Fruit fly (Drosophila melanogaster) whole organism, embryonic: ENCODE results near the gene Ccdc114.

Experiments
- ATbp ChIP-seq: fragments of 200-800 bp; sonication (Bioruptor generic); optimal IDR thresholded peaks from 2 replicates; lab custom pipeline; 2017; ENCODE audit warnings: missing biosample characterization, mild to moderate bottlenecking, missing genetic modification characterization, missing genetic modification reagents
- Antp ChIP-seq: fragments of 200-800 bp; sonication (Bioruptor generic); optimal IDR thresholded peaks from 3 replicates; lab custom pipeline; 2016; ENCODE audit warnings: missing biosample characterization, missing genetic modification characterization
- Atf6 ChIP-seq: fragments of 200-800 bp; sonication (Bioruptor generic); IDR thresholded peaks from 2 replicates; pipeline ENCODE4 v1.3.6; 2022; ENCODE audit warnings: missing biosample characterization, missing genetic modification characterization
- Blimp-1 ChIP-seq: fragments of 200-800 bp; sonication (Bioruptor generic); optimal IDR thresholded peaks from 3 replicates; lab custom pipeline; 2018; ENCODE audit warnings: missing biosample characterization, missing genetic modification characterization, mild to moderate bottlenecking, moderate library complexity, missing genetic modification reagents
- CG10959 ChIP-seq: fragments of 200-800 bp; sonication (Bioruptor generic); IDR thresholded peaks from 2 replicates; pipeline ENCODE4 v1.3.6; 2022; ENCODE audit warnings: missing biosample characterization, missing genetic modification characterization
- CG1233 ChIP-seq: fragments of 200-800 bp; sonication (Bioruptor generic); optimal IDR thresholded peaks from 4 replicates; lab custom pipeline; 2018; ENCODE audit warnings: missing biosample characterization, mild to moderate bottlenecking, missing genetic modification characterization
- CG13424 ChIP-seq: fragments of 200-800 bp; sonication (Bioruptor generic); optimal IDR thresholded peaks from 2 replicates; lab custom pipeline; 2019; ENCODE audit warnings: missing biosample characterization, mild to moderate bottlenecking, missing genetic modification characterization, moderate library complexity
- CG14014 ChIP-seq: fragments of 200-800 bp; sonication (Bioruptor generic); IDR thresholded peaks from 2 replicates; pipeline ENCODE4 v1.3.6; 2022; ENCODE audit warnings: missing biosample characterization, missing genetic modification characterization
- CG14050 ChIP-seq: fragments of 200-800 bp; sonication (Bioruptor generic); IDR thresholded peaks from 3 replicates; pipeline ENCODE4 v1.3.6; 2022; ENCODE audit warnings: missing biosample characterization, missing genetic modification characterization
- CG14860 ChIP-seq: fragments of 200-800 bp; sonication (Bioruptor generic); IDR thresholded peaks from 3 replicates; pipeline ENCODE4 v1.3.6; 2022; ENCODE audit warnings: missing biosample characterization, missing genetic modification characterization; ENCODE audit not compliant: partially characterized antibody
- CG15479 ChIP-seq: fragments of 200-800 bp; sonication (Bioruptor generic); optimal IDR thresholded peaks from 3 replicates; lab custom pipeline; 2019; ENCODE audit warnings: missing biosample characterization, mild to moderate bottlenecking, missing genetic modification characterization, moderate library complexity
- CG15601 ChIP-seq: fragments of 200-800 bp; sonication (Bioruptor generic); optimal IDR thresholded peaks from 3 replicates; lab custom pipeline; 2019; ENCODE audit warnings: missing biosample characterization, mild to moderate bottlenecking, missing genetic modification characterization, moderate library complexity
- CG2199 ChIP-seq: fragments of 200-800 bp; sonication (Bioruptor generic); IDR thresholded peaks from 3 replicates; pipeline ENCODE4 v1.3.6; 2022; ENCODE audit warnings: missing biosample characterization, missing genetic modification characterization
- CG3163 ChIP-seq: fragments of 200-800 bp; sonication (Bioruptor generic); optimal IDR thresholded peaks from 3 replicates; lab custom pipeline; 2016; ENCODE audit warnings: missing biosample characterization, missing genetic modification characterization
- CG33557 ChIP-seq: fragments of 200-800 bp; sonication (Bioruptor generic); optimal IDR thresholded peaks from 2 replicates; lab custom pipeline; 2019; ENCODE audit warnings: missing biosample characterization, mild to moderate bottlenecking, missing genetic modification characterization, moderate library complexity
- CG34376 ChIP-seq: fragments of 200-800 bp; sonication (Bioruptor generic); optimal IDR thresholded peaks from 2 replicates; lab custom pipeline; 2018; ENCODE audit warnings: missing biosample characterization, mild to moderate bottlenecking, missing genetic modification characterization
- CG4328 ChIP-seq: fragments of 200-800 bp; sonication (Bioruptor generic); optimal IDR thresholded peaks from 3 replicates; lab custom pipeline; 2017; ENCODE audit warnings: missing biosample characterization, missing genetic modification reagents, missing genetic modification characterization
- CG7786 ChIP-seq: fragments of 200-800 bp; sonication (Bioruptor generic); optimal IDR thresholded peaks from 2 replicates; lab custom pipeline; 2016; ENCODE audit warnings: missing biosample characterization, missing genetic modification characterization
- CG8944 ChIP-seq: fragments of 200-800 bp; sonication (Bioruptor generic); optimal IDR thresholded peaks from 3 replicates; lab custom pipeline; 2016; ENCODE audit warnings: missing biosample characterization, missing genetic modification characterization
- CG9609 ChIP-seq: fragments of 200-800 bp; sonication (Bioruptor generic); optimal IDR thresholded peaks from 3 replicates; lab custom pipeline; 2016; ENCODE audit warnings: missing biosample characterization, missing genetic modification characterization
- CHES-1-like ChIP-seq: fragments of 200-800 bp; sonication (Bioruptor generic); optimal IDR thresholded peaks from 2 replicates; lab custom pipeline; 2016; ENCODE audit warnings: missing biosample characterization, missing genetic modification characterization
- Eip74EF ChIP-seq, 2 experiments: fragments of 200-800 bp in 1 of 2; fragments of >200 bp in 1 of 2; sonication (Bioruptor generic) in 1 of 2; optimal IDR thresholded peaks; 2 replicates each; lab custom pipeline; 2017 to 2019; ENCODE audit warnings: missing biosample characterization in 2 of 2, missing genetic modification characterization in 2 of 2, mild to moderate bottlenecking in 1 of 2, moderate library complexity in 1 of 2
- NfI ChIP-seq: fragments of 200-800 bp; sonication (Bioruptor generic); optimal IDR thresholded peaks from 3 replicates; lab custom pipeline; 2018; ENCODE audit warnings: missing biosample characterization, mild to moderate bottlenecking, missing genetic modification characterization, moderate library complexity
- Sox100B ChIP-seq: fragments of 200-800 bp; sonication (Bioruptor generic); optimal IDR thresholded peaks from 3 replicates; lab custom pipeline; 2018; ENCODE audit warnings: missing biosample characterization, mild to moderate bottlenecking, missing genetic modification characterization
- Ssrp ChIP-seq: fragments of 200-800 bp; sonication (Bioruptor generic); optimal IDR thresholded peaks from 2 replicates; lab custom pipeline; 2018; ENCODE audit warnings: missing biosample characterization, mild to moderate bottlenecking, missing genetic modification characterization, moderate library complexity
- Stat92E ChIP-seq, 3 experiments: fragments of >200 bp in 2 of 3; fragments of 200-800 bp in 1 of 3; sonication (Bioruptor generic) in 1 of 3; optimal IDR thresholded peaks; 2 replicates each; lab custom pipeline; 2017 to 2019; ENCODE audit warnings: missing biosample characterization in 3 of 3, missing genetic modification characterization in 3 of 3, mild to moderate bottlenecking in 1 of 3, moderate library complexity in 1 of 3
- Xrp1 ChIP-seq: fragments of 200-800 bp; sonication (Bioruptor generic); IDR thresholded peaks from 2 replicates; pipeline ENCODE4 v1.3.6; 2022; ENCODE audit warnings: missing biosample characterization, missing genetic modification characterization
- YL-1 ChIP-seq: fragments of 200-800 bp; sonication (Bioruptor generic); optimal IDR thresholded peaks from 3 replicates; lab custom pipeline; 2017; ENCODE audit warnings: missing biosample characterization, mild to moderate bottlenecking, missing genetic modification characterization
- ab ChIP-seq: fragments of 200-800 bp; sonication (Bioruptor generic); optimal IDR thresholded peaks from 2 replicates; lab custom pipeline; 2016; ENCODE audit warnings: missing biosample characterization, missing genetic modification characterization
- ap ChIP-seq: fragments of 200-800 bp; sonication (Bioruptor generic); IDR thresholded peaks from 2 replicates; pipeline ENCODE4 v1.3.6; 2022; ENCODE audit warnings: missing biosample characterization, missing genetic modification characterization
- ara ChIP-seq: fragments of 200-800 bp; sonication (Bioruptor generic); IDR thresholded peaks from 2 replicates; pipeline ENCODE4 v1.3.6; 2022; ENCODE audit warnings: missing biosample characterization, missing genetic modification characterization
- crol ChIP-seq: fragments of 200-800 bp; sonication (Bioruptor generic); IDR thresholded peaks from 2 replicates; pipeline ENCODE4 v1.3.6; 2022; ENCODE audit warnings: missing biosample characterization, missing genetic modification characterization
- dm ChIP-seq: fragments of 200-800 bp; sonication (Bioruptor generic); optimal IDR thresholded peaks from 3 replicates; lab custom pipeline; 2016; ENCODE audit warnings: missing biosample characterization, missing genetic modification characterization
- ewg ChIP-seq: fragments of 200-800 bp; sonication (Bioruptor generic); optimal IDR thresholded peaks from 3 replicates; lab custom pipeline; 2017; ENCODE audit warnings: mild to moderate bottlenecking, missing biosample characterization, missing genetic modification reagents, missing genetic modification characterization
- fd3F ChIP-seq: fragments of 200-800 bp; sonication (Bioruptor generic); optimal IDR thresholded peaks from 2 replicates; lab custom pipeline; 2018; ENCODE audit warnings: missing biosample characterization, mild to moderate bottlenecking, missing genetic modification characterization, moderate library complexity
- ham ChIP-seq: fragments of 200-800 bp; sonication (Bioruptor generic); IDR thresholded peaks from 2 replicates; pipeline ENCODE4 v1.3.6; 2022; ENCODE audit warnings: missing biosample characterization, missing genetic modification characterization
- hkb ChIP-seq, 2 experiments: fragments of 200-800 bp in 1 of 2; fragments of >200 bp in 1 of 2; sonication (Bioruptor generic) in 1 of 2; IDR thresholded peaks in 1 of 2; optimal IDR thresholded peaks in 1 of 2; 2 replicates each; pipeline versions ENCODE4 v1.3.6 to Lab custom; 2017 to 2022; ENCODE audit warnings: missing biosample characterization in 1 of 2, missing genetic modification characterization in 1 of 2
- mam ChIP-seq: fragments of 200-800 bp; sonication (Bioruptor generic); optimal IDR thresholded peaks from 3 replicates; lab custom pipeline; 2016; ENCODE audit warnings: missing biosample characterization, missing genetic modification characterization
- mirr ChIP-seq: fragments of 200-800 bp; sonication (Bioruptor generic); optimal IDR thresholded peaks from 3 replicates; lab custom pipeline; 2018; ENCODE audit warnings: missing biosample characterization, mild to moderate bottlenecking, missing genetic modification characterization
- nerfin-1 ChIP-seq: fragments of 200-800 bp; sonication (Bioruptor generic); optimal IDR thresholded peaks from 3 replicates; lab custom pipeline; 2019; ENCODE audit warnings: missing biosample characterization, mild to moderate bottlenecking, missing genetic modification characterization, moderate library complexity
- pros ChIP-seq: fragments of 200-800 bp; sonication (Bioruptor generic); optimal IDR thresholded peaks from 3 replicates; lab custom pipeline; 2019; ENCODE audit warnings: missing biosample characterization, mild to moderate bottlenecking, missing genetic modification characterization, moderate library complexity
- schlank ChIP-seq: fragments of 200-800 bp; sonication (Bioruptor generic); optimal IDR thresholded peaks from 2 replicates; lab custom pipeline; 2018; ENCODE audit warnings: missing biosample characterization, mild to moderate bottlenecking, missing genetic modification characterization
- shn ChIP-seq: fragments of 200-800 bp; sonication (Bioruptor generic); optimal IDR thresholded peaks from 3 replicates; lab custom pipeline; 2016; ENCODE audit warnings: missing biosample characterization, missing genetic modification characterization
- slp2 ChIP-seq: fragments of 200-800 bp; sonication (Bioruptor generic); optimal IDR thresholded peaks from 2 replicates; lab custom pipeline; 2016; ENCODE audit warnings: missing biosample characterization, missing genetic modification characterization
- trh ChIP-seq: fragments of 200-800 bp; sonication (Bioruptor generic); optimal IDR thresholded peaks from 2 replicates; lab custom pipeline; 2016; ENCODE audit warnings: missing biosample characterization, missing genetic modification characterization
- unc-4 ChIP-seq: fragments of 200-800 bp; sonication (Bioruptor generic); IDR thresholded peaks from 2 replicates; pipeline ENCODE4 v1.3.6; 2022; ENCODE audit warnings: missing biosample characterization, missing genetic modification characterization; ENCODE audit not compliant: partially characterized antibody

The Ccdc114 gene

DNA sequence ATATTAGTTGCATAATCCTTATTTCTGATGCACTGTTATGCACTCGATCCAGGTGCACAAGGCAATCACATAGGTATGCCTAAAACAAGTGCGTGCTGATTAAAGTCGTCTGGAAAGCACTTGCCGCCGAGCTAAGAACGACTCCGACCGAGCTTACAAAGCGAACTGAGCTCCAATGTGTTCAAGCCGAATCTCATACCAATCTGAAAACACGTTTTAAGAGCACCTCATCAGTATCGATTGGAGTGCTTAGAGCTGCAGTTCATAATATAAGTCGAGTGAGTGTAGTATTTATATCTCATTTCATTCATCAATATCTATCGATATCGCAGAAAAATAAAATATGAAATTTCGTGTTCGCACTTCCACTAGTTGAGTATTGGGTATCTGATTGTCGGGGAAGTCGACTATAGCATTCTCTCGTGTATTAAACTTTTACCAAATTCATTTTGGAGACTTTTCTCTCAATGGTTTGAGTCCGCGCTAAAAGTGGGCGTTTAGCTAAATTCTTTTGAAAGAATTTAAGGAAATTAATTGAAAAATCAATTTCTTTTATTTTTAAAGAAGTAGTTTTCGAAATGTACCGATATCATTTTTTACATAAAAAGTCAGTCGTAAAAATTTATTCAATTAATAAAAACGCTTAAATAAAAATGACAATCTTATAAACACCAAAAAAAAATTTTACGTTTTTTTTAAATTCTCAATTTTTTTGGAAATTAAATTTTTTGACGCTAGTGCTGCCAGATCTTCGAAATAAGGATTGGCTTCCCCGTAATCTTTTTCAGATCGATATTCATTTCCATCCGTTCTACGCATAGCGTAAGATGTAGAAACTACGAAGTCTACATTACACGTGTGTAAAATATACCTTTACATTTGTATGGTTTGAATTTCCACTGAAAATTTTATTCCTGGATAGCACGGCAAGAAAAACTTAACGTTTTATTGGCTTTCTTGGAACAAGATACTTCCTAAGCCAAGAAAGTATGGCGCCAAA, 31.3 kb upstream of the Ccdc114 start, which contains the start of gene modSP (continued):
- peak; percentile 15 for TF ChIP-seq Atf6
- no peak for TF ChIP-seq shn (GFP tag; lab: Kevin White, UChicago)
- no peak for TF ChIP-seq CG15479 (GFP tag; lab: Kevin White, UChicago)
- peak; percentile 12 for TF ChIP-seq CG13424 (tag; lab: Kevin White, UChicago)
- TF ChIP-seq crol = no peak
- TF ChIP-seq mam = peak; percentile 66
- peak; percentile 1 for TF ChIP-seq hkb (optimal IDR thresholded peaks at IDR 0.05; lab: Kevin White, UChicago)
- peak; percentile 46; the same call in 1 of the 2 replicates for TF ChIP-seq hkb (GFP tag; IDR thresholded peaks at IDR 0.05; lab: Robert Waterston, UW)
- no peak; the same call in 2 of the 3 replicates for TF ChIP-seq CG14050
- TF ChIP-seq slp2 (GFP tag; lab: Kevin White, UChicago) = peak; percentile 6
- TF ChIP-seq CG7786 (GFP tag; lab: Kevin White, UChicago) = peak; percentile 39
- no peak for TF ChIP-seq Eip74EF (GFP tag; optimal IDR thresholded peaks at IDR 0.05; lab: Kevin White, UChicago)
- peak; percentile 31 for TF ChIP-seq CG9609 (GFP tag; lab: Kevin White, UChicago)
- peak; percentile 48 for TF ChIP-seq Antp
- no peak for TF ChIP-seq CG10959
- TF ChIP-seq ab (GFP tag; lab: Kevin White, UChicago) = no peak
- TF ChIP-seq unc-4 (GFP tag; lab: Robert Waterston, UW) = peak; percentile 60; the same call in 1 of the 2 replicates
- TF ChIP-seq CG3163 (GFP tag; lab: Kevin White, UChicago) = peak; percentile 51
- no peak for TF ChIP-seq CG8944

DNA sequence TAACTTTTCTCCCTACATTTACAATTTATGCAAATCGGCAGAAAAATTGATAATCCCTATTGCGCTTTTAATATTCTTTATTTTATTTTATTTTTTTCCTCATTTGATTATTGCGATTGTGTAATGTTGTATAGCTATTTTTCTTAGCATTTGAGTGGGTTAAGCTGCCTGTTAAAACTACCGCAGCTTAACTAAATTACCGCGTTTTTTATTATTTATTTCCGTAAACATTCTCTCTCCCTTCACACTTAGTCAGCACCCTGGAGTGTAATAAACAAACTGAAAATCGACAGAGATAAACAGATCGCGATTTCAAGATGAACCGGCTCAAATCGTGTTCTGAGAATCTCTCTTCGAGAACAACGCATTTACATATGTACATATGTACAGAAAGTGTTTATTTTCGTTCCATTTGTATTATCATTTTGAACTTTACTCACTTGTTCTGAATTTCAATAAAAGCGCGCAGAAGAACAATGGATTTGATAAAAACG, 30.5 kb upstream of the Ccdc114 start:
- TF ChIP-seq Sox100B = peak; percentile 16
- peak; percentile 25; the same call in 1 of the 2 replicates for TF ChIP-seq Xrp1
- no peak for TF ChIP-seq Ssrp (tag; lab: Kevin White, UChicago)
- TF ChIP-seq dm (GFP tag; lab: Kevin White, UChicago) = no peak
- no peak for TF ChIP-seq CG2199 (GFP tag; lab: Robert Waterston, UW)
- TF ChIP-seq ATbp (GFP tag; lab: Kevin White, UChicago) = peak; percentile 4
- peak; percentile 21 for TF ChIP-seq YL-1 (GFP tag; lab: Kevin White, UChicago)
- no peak for TF ChIP-seq trh
- TF ChIP-seq schlank = peak; percentile 3
- peak; percentile 12 for TF ChIP-seq nerfin-1 (tag; lab: Kevin White, UChicago)
- peak in 1 of 3 experiments; percentile 66 for TF ChIP-seq Stat92E (GFP tag; optimal IDR thresholded peaks at IDR 0.05; lab: Kevin White, UChicago)
- TF ChIP-seq CG34376 (GFP tag; lab: Kevin White, UChicago) = peak; percentile 33
- peak; percentile 42; the same call in 1 of the 2 replicates for TF ChIP-seq ara
- TF ChIP-seq fd3F (GFP tag; lab: Kevin White, UChicago) = peak; percentile 17
- TF ChIP-seq CG14014 (GFP tag; lab: Robert Waterston, UW) = no peak
- TF ChIP-seq ewg (GFP tag; lab: Kevin White, UChicago) = no peak
- peak; percentile 49 for TF ChIP-seq CG33557 (GFP tag; lab: Kevin White, UChicago)
- no peak for TF ChIP-seq CHES-1-like (GFP tag; lab: Kevin White, UChicago)
- no peak for TF ChIP-seq CG14860 (GFP tag; lab: Robert Waterston, UW)
- peak; percentile 19 for TF ChIP-seq Blimp-1 (GFP tag; lab: Kevin White, UChicago)
- TF ChIP-seq mirr (GFP tag; lab: Kevin White, UChicago) = peak; percentile 47
- no peak for TF ChIP-seq pros
- peak; percentile 39 for TF ChIP-seq CG4328 (GFP tag; lab: Kevin White, UChicago)
- TF ChIP-seq CG15601 (tag; lab: Kevin White, UChicago) = peak; percentile 15
- TF ChIP-seq CG1233 (GFP tag; lab: Kevin White, UChicago) = peak; percentile 27
- no peak for TF ChIP-seq ham (GFP tag; lab: Robert Waterston, UW)
- peak; percentile 9 for TF ChIP-seq NfI
- no peak for TF ChIP-seq ap
